Worm (Caenorhabditis elegans) whole organism, midembryonic: ENCODE measurements around the gene mrpl-39.

Source experiments
- cog-1 ChIP-seq: sonication (generic microtip); optimal IDR thresholded peaks from 2 replicates; lab custom pipeline; 2016; ENCODE audit warnings: missing genetic modification characterization, missing compliant biosample characterization
- flt-1 ChIP-seq: fragments of 200-800 bp; sonication (Bioruptor generic); IDR thresholded peaks from 2 replicates; pipeline ENCODE4 v1.3.6; 2022; ENCODE audit warnings: missing genetic modification characterization, missing compliant biosample characterization
- med-1 ChIP-seq: sonication (generic microtip); optimal IDR thresholded peaks from 2 replicates; lab custom pipeline; 2017; ENCODE audit warnings: missing genetic modification characterization, mild to moderate bottlenecking, missing compliant biosample characterization, antibody characterized with exemption, missing genetic modification reagents; ENCODE audit not compliant: insufficient read depth
- ref-1 ChIP-seq: fragments of 200-800 bp; sonication (Bioruptor generic); conservative IDR thresholded peaks from 2 replicates; pipeline ENCODE4 v1.3.6; 2022; ENCODE audit warnings: missing genetic modification reagents, missing genetic modification characterization, missing compliant biosample characterization
- tab-1 ChIP-seq: fragments of 200-800 bp; sonication (Bioruptor generic); IDR thresholded peaks from 2 replicates; pipeline ENCODE4 v1.3.6; 2022; ENCODE audit warnings: missing genetic modification characterization, missing compliant biosample characterization
- ztf-23 ChIP-seq: fragments of 200-800 bp; sonication (Bioruptor generic); IDR thresholded peaks from 2 replicates; pipeline ENCODE4 v1.3.6; 2022; ENCODE audit warnings: missing genetic modification reagents, missing genetic modification characterization, missing compliant biosample characterization
- ztf-29 ChIP-seq: fragments of 200-800 bp; sonication (Bioruptor generic); IDR thresholded peaks from 2 replicates; pipeline ENCODE4 v1.3.6; 2022; ENCODE audit warnings: missing genetic modification reagents, missing genetic modification characterization, missing compliant biosample characterization

DNA sequence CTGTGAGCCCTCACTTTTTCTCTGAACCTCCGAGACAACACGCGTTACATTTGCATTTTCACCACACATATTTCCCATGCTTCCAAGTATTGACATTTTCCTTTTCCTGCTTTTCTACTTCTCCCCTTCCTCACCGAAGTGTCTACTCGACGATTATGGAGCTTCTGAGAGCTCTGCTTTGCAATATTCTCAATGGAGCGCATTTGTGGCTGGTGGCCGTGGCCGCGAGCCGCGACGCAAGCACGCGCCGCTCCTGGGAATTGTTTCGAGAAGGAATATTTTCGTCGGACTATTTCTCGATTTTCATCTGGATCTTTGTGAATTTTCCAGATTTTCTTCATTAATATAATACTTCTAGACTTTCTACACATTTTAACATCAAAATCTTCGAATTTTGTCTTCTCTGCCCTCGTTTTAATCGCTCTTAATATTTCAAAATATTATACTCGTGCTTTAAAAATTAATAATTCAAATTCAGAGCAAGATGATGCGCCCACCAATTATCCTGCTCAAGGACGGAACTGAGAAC lies 50.5 kb downstream of the mrpl-39 start, which contains the start of the genes T10B5.4 and cct-7:
- TF ChIP-seq tab-1, result peak; percentile 52; the same call in 1 of the 2 replicates
- no peak for TF ChIP-seq med-1 (GFP tag; lab: Kevin White, UChicago)
- peak; percentile 76 for TF ChIP-seq flt-1
- 0 out of 2 replicates have a peak, but pooled peaks have one; percentile 34 for TF ChIP-seq ztf-29 (GFP tag; lab: Robert Waterston, UW)
- TF ChIP-seq ztf-23, result peak; percentile 75
- TF ChIP-seq cog-1 (tag; lab: Kevin White, UChicago), result peak; percentile 67
- no peak for TF ChIP-seq ref-1 (GFP tag; lab: Robert Waterston, UW)
